Worm (Caenorhabditis elegans) whole organism, mixed stage, embryonic: ENCODE measurements around the gene ser-1.

ENCODE experiments used
- elt-3 ChIP-seq: fragments of 150-350 bp; optimal IDR thresholded peaks from 2 replicates; lab custom pipeline; 2014; ENCODE audit warnings: missing biosample characterization, missing genetic modification characterization
- flh-1 ChIP-seq: fragments of 200-800 bp; sonication (Bioruptor generic); optimal IDR thresholded peaks from 2 replicates; lab custom pipeline; 2018; ENCODE audit warnings: mild to moderate bottlenecking, missing genetic modification characterization, moderate library complexity, missing compliant biosample characterization
- lin-13 ChIP-seq: fragments of 150-350 bp; optimal IDR thresholded peaks from 2 replicates; lab custom pipeline; 2014; ENCODE audit warnings: missing biosample characterization, missing genetic modification characterization
- lsy-2 ChIP-seq: fragments of 150-350 bp; optimal IDR thresholded peaks from 2 replicates; lab custom pipeline; 2014; ENCODE audit warnings: missing biosample characterization, missing genetic modification characterization
- mls-2 ChIP-seq: sonication (generic microtip); optimal IDR thresholded peaks from 2 replicates; lab custom pipeline; 2016; ENCODE audit warnings: mild to moderate bottlenecking, missing genetic modification characterization, moderate library complexity, missing compliant biosample characterization
- nhr-237 ChIP-seq: fragments of 150-350 bp; optimal IDR thresholded peaks from 2 replicates; lab custom pipeline; 2014; ENCODE audit warnings: missing biosample characterization, missing genetic modification characterization
- nhr-76 ChIP-seq: sonication (generic microtip); optimal IDR thresholded peaks from 2 replicates; lab custom pipeline; 2017; ENCODE audit warnings: missing biosample characterization, missing genetic modification characterization
- zip-8 ChIP-seq: fragments of 150-350 bp; optimal IDR thresholded peaks from 2 replicates; lab custom pipeline; 2014; ENCODE audit warnings: missing biosample characterization, missing genetic modification characterization

DNA sequence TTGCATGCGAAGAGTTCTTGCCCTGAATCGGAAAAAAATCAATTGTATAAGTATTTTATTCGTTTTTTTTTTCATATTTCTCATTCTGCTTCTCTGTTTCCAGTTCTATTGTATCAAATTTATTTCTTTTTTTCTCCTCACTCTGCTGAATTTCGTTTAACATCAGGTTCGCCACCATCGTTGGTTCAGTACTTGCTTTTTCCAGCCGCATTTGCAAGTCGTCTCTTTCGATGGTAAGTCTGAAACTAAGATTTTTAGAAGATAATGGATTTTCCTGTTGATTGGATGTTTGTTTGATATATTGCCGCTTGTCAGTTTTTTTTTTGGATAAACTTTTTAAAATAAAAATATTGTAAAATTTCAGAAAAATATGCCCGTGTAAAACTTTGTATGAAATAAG, 27.6 kb downstream of the ser-1 start:
- TF ChIP-seq zip-8 (tag; lab: Kevin White, UChicago) (no peak), lin-13 (tag; lab: Kevin White, UChicago) (no peak), lsy-2 (no peak), flh-1 (GFP tag; lab: Kevin White, UChicago) (no peak), nhr-76 (tag; lab: Kevin White, UChicago) (no peak), nhr-237 (tag; lab: Kevin White, UChicago) (no peak), mls-2 (tag; lab: Kevin White, UChicago) (no peak), elt-3 (tag; lab: Kevin White, UChicago) (no peak)
